Worm (Caenorhabditis elegans): ENCODE results near the gene C33F10.11.

- no peak for TF ChIP-seq him-1 (tag; optimal IDR thresholded peaks at IDR 0.05)
- no peak for TF ChIP-seq dao-5 (tag; optimal IDR thresholded peaks at IDR 0.05)
- no peak for TF ChIP-seq W03F9.2 (tag; optimal IDR thresholded peaks at IDR 0.05)
These were observed 36.0 kb upstream of the C33F10.11 start, which contains the start of gene col-20 for ce11 chrII:4870691-4871090.
